Worm (Caenorhabditis elegans): ENCODE measurements around the gene rbg-1.

- no peak for TF ChIP-seq F13C5.2 (tag; optimal IDR thresholded peaks at IDR 0.05)
- TF ChIP-seq flt-1 (GFP tag; IDR thresholded peaks at IDR 0.05): no peak
- no peak for TF ChIP-seq scrt-1 (GFP tag; IDR thresholded peaks at IDR 0.05)
- TF ChIP-seq ama-1 (optimal IDR thresholded peaks at IDR 0.05): no peak
- TF ChIP-seq tbx-11 (GFP tag; IDR thresholded peaks at IDR 0.05): no peak
- TF ChIP-seq sea-1 (GFP tag; conservative IDR thresholded peaks at IDR 0.05): no peak
- TF ChIP-seq tra-4 (tag; optimal IDR thresholded peaks at IDR 0.05): no peak
- no peak for TF ChIP-seq ceh-13 (GFP tag; optimal IDR thresholded peaks at IDR 0.05)
- TF ChIP-seq hnd-1 (tag; optimal IDR thresholded peaks at IDR 0.05): no peak
- no peak for TF ChIP-seq aly-1 (tag; optimal IDR thresholded peaks at IDR 0.05)
These were observed 44.2 kb downstream of the rbg-1 start for ce11 chrX:15027566-15027965.

All from whole organism, early embryonic.